Worm (Caenorhabditis elegans) whole organism, early embryonic: ENCODE measurements around the gene C14E2.11.

Experiments
- B0310.2 ChIP-seq: sonication (generic microtip); optimal IDR thresholded peaks from 2 replicates; lab custom pipeline; 2016; ENCODE audit warnings: mild to moderate bottlenecking, missing genetic modification characterization, missing compliant biosample characterization
- F13C5.2 ChIP-seq: sonication (generic microtip); optimal IDR thresholded peaks from 2 replicates; lab custom pipeline; 2017; ENCODE audit warnings: mild to moderate bottlenecking, missing genetic modification characterization, inconsistent platforms, missing compliant biosample characterization
- aly-1 ChIP-seq: sonication (generic microtip); optimal IDR thresholded peaks from 2 replicates; lab custom pipeline; 2016; ENCODE audit warnings: missing genetic modification characterization, missing compliant biosample characterization
- ama-1 ChIP-seq: fragments of 150-350 bp; optimal IDR thresholded peaks from 2 replicates; lab custom pipeline; 2014
- ceh-13 ChIP-seq: fragments of 200-800 bp; sonication (Bioruptor generic); optimal IDR thresholded peaks from 2 replicates; lab custom pipeline; 2018; ENCODE audit warnings: mild to moderate bottlenecking, missing genetic modification characterization, missing compliant biosample characterization
- ceh-36 ChIP-seq: sonication (generic microtip); optimal IDR thresholded peaks from 2 replicates; lab custom pipeline; 2016; ENCODE audit warnings: missing genetic modification characterization, inconsistent platforms, missing compliant biosample characterization
- ets-7 ChIP-seq: sonication (generic microtip); optimal IDR thresholded peaks from 2 replicates; lab custom pipeline; 2016; ENCODE audit warnings: missing genotype, missing genetic modification characterization, missing compliant biosample characterization
- flt-1 ChIP-seq: fragments of 200-800 bp; sonication (Bioruptor generic); IDR thresholded peaks from 2 replicates; pipeline ENCODE4 v1.3.6; 2022; ENCODE audit warnings: missing genetic modification characterization, missing compliant biosample characterization
- hmbx-1 ChIP-seq: sonication (generic microtip); optimal IDR thresholded peaks from 2 replicates; lab custom pipeline; 2016; ENCODE audit warnings: mild to moderate bottlenecking, missing genetic modification characterization, missing compliant biosample characterization
- hmg-4 ChIP-seq: fragments of 200-800 bp; sonication (Bioruptor generic); optimal IDR thresholded peaks from 2 replicates; lab custom pipeline; 2018; ENCODE audit warnings: mild to moderate bottlenecking, missing genetic modification characterization, missing compliant biosample characterization
- hnd-1 ChIP-seq: sonication (generic microtip); optimal IDR thresholded peaks from 2 replicates; lab custom pipeline; 2016; ENCODE audit warnings: missing genetic modification characterization, missing compliant biosample characterization
- pes-1 ChIP-seq: fragments of 200-800 bp; sonication (Bioruptor generic); IDR thresholded peaks from 2 replicates; pipeline ENCODE4 v1.3.6; 2022; ENCODE audit warnings: missing genetic modification reagents, missing genetic modification characterization, missing compliant biosample characterization
- scrt-1 ChIP-seq: fragments of 200-800 bp; sonication (Bioruptor generic); IDR thresholded peaks from 2 replicates; pipeline ENCODE4 v1.3.6; 2022; ENCODE audit warnings: missing genetic modification characterization, missing compliant biosample characterization
- sea-1 ChIP-seq: fragments of 200-800 bp; sonication (Bioruptor generic); conservative IDR thresholded peaks from 2 replicates; pipeline ENCODE4 v1.3.6; 2022; ENCODE audit warnings: missing genetic modification characterization, missing compliant biosample characterization
- tbx-11 ChIP-seq: fragments of 200-800 bp; sonication (Bioruptor generic); IDR thresholded peaks from 2 replicates; pipeline ENCODE4 v1.3.6; 2022; ENCODE audit warnings: missing genetic modification characterization, missing compliant biosample characterization
- tbx-37 ChIP-seq: fragments of 200-800 bp; sonication (Bioruptor generic); conservative IDR thresholded peaks from 2 replicates; pipeline ENCODE4 v1.3.6; 2022; ENCODE audit warnings: missing genetic modification reagents, missing genetic modification characterization, missing compliant biosample characterization
- tra-4 ChIP-seq: sonication (generic microtip); optimal IDR thresholded peaks from 2 replicates; lab custom pipeline; 2017; ENCODE audit warnings: missing genetic modification characterization, missing compliant biosample characterization

C14E2.11 gene

DNA sequence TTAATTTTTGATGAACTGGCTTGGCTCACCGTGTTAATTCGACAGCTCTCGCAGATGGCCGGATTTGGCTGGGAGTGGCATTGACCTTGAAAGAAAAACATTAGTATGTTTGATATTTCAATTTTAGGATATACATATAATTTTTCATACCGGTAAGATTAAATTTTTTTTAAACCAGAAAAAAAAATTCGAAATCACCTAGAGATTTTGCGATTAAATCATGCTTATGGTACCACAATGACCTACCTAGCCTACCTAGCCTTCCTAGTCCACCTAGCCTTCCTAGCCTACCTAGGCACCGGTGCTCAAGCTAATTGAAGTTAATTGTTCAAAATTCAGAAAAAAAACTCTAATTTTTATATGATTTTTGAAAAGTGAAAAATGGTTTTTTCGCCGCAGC, 10.2 kb downstream of the C14E2.11 start, which contains the start of gene C14E2.3:
Gene C14E2.3 (minus strand): TSS at position 101 of the 400 bp plus-strand sequence.
- TF ChIP-seq tbx-11 (GFP tag; lab: Robert Waterston, UW), result no peak
- no peak for TF ChIP-seq ets-7
- TF ChIP-seq scrt-1 (GFP tag; lab: Robert Waterston, UW), result no peak
- TF ChIP-seq F13C5.2 (tag; lab: Kevin White, UChicago), result no peak
- no peak for TF ChIP-seq ama-1
- TF ChIP-seq ceh-13, result no peak
- TF ChIP-seq pes-1 (GFP tag; lab: Robert Waterston, UW), result no peak
- no peak for TF ChIP-seq tbx-37 (GFP tag; lab: Robert Waterston, UW)
- TF ChIP-seq tra-4, result no peak
- TF ChIP-seq flt-1 (GFP tag; lab: Robert Waterston, UW), result no peak
- no peak for TF ChIP-seq hmg-4 (GFP tag; lab: Kevin White, UChicago)
- TF ChIP-seq ceh-36 (tag; lab: Kevin White, UChicago), result no peak
- no peak for TF ChIP-seq aly-1 (tag; lab: Kevin White, UChicago)
- TF ChIP-seq B0310.2 (tag; lab: Kevin White, UChicago), result no peak
- TF ChIP-seq hnd-1, result no peak
- TF ChIP-seq sea-1 (GFP tag; lab: Robert Waterston, UW), result no peak
- TF ChIP-seq hmbx-1, result no peak

DNA sequence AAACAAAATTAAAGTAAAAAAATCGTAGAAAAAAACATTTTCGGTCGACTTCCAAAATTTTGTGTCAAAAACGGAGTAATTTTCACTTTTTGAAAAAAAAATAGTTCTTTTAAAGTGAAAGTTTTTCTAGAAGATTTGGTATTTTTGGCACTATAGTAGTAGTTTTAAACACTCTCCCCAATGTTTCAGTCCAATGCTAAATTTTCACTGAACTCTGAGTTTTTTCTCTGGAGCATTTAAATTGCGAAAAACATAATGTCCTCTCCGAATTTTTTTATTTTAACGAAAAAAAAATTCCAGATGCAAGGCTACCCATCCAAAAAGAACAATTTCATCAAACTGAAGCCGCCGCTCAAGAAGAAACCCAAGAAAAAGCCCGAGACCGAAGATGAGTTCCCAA, 14.8 kb downstream of the C14E2.11 start, which contains the start of gene C14E2.7:
Gene C14E2.7 (plus strand): TSS at position 301 of the 400 bp plus-strand sequence.
- TF ChIP-seq B0310.2 (tag; lab: Kevin White, UChicago), result no peak

DNA sequence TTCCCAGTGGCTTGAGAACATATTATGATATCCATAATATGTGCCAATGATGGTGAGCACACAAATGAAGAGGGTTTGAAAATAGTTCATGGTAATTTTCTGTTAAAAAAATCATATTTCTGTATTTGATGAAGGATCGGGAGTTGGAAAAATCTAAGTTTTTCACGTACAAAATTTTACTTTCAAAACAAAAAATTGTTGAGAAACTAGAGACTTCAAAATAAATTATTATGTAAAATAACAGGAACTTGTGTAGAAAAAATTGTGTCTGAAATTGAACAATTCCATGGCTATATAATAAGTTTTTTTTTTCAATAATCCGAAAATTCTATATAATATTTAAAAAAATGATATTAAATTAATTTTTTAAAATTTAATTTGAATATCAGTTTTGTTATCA, 20.0 kb downstream of the C14E2.11 start, which contains the start of gene C14E2.4:
Gene C14E2.4 (minus strand): TSS at position 101 of the 400 bp plus-strand sequence.
- TF ChIP-seq tra-4 (no peak), tbx-37 (GFP tag; lab: Robert Waterston, UW) (no peak), tbx-11 (GFP tag; lab: Robert Waterston, UW) (no peak), sea-1 (GFP tag; lab: Robert Waterston, UW) (no peak), aly-1 (tag; lab: Kevin White, UChicago) (no peak), ceh-36 (tag; lab: Kevin White, UChicago) (no peak), pes-1 (GFP tag; lab: Robert Waterston, UW) (no peak)

DNA sequence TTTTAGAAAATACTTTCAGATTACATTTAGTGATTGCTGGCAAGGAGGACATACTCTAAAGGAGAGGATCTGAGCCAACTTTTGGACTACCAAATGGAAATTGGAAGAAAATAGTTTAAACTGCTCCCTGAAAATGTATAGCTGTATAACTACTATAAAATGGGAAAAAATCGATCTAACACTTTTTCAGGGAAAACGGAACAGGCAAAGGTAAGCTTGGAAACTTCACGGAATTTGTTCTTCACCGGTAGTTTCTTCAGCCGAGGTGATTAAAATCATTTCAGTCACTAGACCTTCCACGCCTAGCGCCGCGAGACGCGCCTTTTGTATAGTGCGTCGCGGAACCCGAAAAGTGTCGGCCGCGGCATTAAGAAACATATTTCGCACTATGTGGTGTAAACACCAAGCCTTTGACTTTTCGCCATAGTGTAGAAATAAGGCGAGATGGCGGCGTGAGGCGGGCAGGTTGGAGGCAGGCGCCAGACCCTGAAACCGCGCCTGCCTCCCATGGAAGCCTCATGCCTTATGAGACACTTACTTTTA, 24.1 kb downstream of the C14E2.11 start, which contains the start of gene C14E2.5:
Gene C14E2.5 (minus strand): TSS at position 51 of the 543 bp plus-strand sequence.
- no peak for TF ChIP-seq sea-1 (GFP tag; lab: Robert Waterston, UW)
- no peak for TF ChIP-seq pes-1 (GFP tag; lab: Robert Waterston, UW)
- TF ChIP-seq B0310.2 (tag; lab: Kevin White, UChicago), result no peak
- TF ChIP-seq scrt-1 (GFP tag; lab: Robert Waterston, UW), result no peak
- TF ChIP-seq ceh-36 (tag; lab: Kevin White, UChicago), result no peak
- no peak for TF ChIP-seq ama-1
- no peak for TF ChIP-seq F13C5.2 (tag; lab: Kevin White, UChicago)
- no peak for TF ChIP-seq ets-7
- TF ChIP-seq ceh-13, result no peak
- no peak for TF ChIP-seq tbx-11 (GFP tag; lab: Robert Waterston, UW)

DNA sequence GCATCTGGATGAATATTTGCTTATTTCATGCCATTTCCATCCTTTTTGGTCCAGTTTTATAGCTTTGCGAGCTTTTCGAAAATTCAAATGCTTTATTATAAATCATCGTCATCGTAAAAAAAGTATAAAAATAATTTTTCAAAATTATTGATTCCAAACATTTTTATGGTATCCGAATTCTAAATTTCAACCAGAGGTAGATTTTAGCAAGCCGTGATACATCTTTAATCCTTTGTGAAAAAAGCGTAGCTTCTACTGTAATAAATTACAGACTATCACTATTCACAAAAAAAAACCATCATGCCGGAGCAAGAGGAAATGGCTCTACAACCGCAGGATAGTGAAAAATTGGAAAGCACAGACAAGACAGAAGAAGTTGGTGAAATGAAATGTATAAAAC, 24.9 kb downstream of the C14E2.11 start, which contains the start of gene C14E2.1:
Gene C14E2.1 (plus strand): TSS at position 301 of the 400 bp plus-strand sequence.
- no peak for TF ChIP-seq aly-1 (tag; lab: Kevin White, UChicago)
- no peak for TF ChIP-seq tbx-11 (GFP tag; lab: Robert Waterston, UW)
- no peak for TF ChIP-seq hnd-1
- TF ChIP-seq hmg-4 (GFP tag; lab: Kevin White, UChicago), result no peak
- TF ChIP-seq ets-7, result no peak
- TF ChIP-seq sea-1 (GFP tag; lab: Robert Waterston, UW), result no peak
- TF ChIP-seq hmbx-1, result no peak
- TF ChIP-seq B0310.2 (tag; lab: Kevin White, UChicago), result no peak
- TF ChIP-seq pes-1 (GFP tag; lab: Robert Waterston, UW), result no peak
- no peak for TF ChIP-seq ama-1
- TF ChIP-seq ceh-13, result no peak
- TF ChIP-seq scrt-1 (GFP tag; lab: Robert Waterston, UW), result no peak

DNA sequence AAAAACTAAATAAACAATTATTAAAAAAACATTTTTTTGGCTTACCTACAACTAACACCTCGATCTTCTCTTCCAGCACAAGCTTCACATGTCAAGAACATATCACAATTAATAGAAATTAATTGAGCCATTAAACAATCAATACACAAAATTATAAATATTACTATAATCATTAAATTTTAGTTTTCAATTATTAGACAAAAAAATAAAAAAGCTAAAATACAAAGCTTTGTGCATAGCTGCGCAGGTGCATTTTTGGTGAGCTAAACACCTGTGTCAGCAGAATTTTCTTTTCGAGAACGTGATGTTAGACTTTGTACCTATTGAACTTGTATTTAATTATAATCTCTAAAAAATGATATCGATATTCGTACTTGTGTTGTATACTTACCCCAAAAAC, 28.7 kb downstream of the C14E2.11 start, which contains the start of gene C14E2.6:
Gene C14E2.6 (minus strand): TSS at position 101 of the 400 bp plus-strand sequence.
- TF ChIP-seq pes-1 (GFP tag; lab: Robert Waterston, UW) (no peak), tbx-37 (GFP tag; lab: Robert Waterston, UW) (no peak), hmbx-1 (no peak), ceh-36 (tag; lab: Kevin White, UChicago) (no peak), aly-1 (tag; lab: Kevin White, UChicago) (no peak), tra-4 (no peak), B0310.2 (tag; lab: Kevin White, UChicago) (no peak), F13C5.2 (tag; lab: Kevin White, UChicago) (no peak), flt-1 (GFP tag; lab: Robert Waterston, UW) (no peak), hnd-1 (no peak), scrt-1 (GFP tag; lab: Robert Waterston, UW) (no peak), tbx-11 (GFP tag; lab: Robert Waterston, UW) (no peak), sea-1 (GFP tag; lab: Robert Waterston, UW) (no peak), ets-7 (no peak), hmg-4 (GFP tag; lab: Kevin White, UChicago) (no peak)

DNA sequence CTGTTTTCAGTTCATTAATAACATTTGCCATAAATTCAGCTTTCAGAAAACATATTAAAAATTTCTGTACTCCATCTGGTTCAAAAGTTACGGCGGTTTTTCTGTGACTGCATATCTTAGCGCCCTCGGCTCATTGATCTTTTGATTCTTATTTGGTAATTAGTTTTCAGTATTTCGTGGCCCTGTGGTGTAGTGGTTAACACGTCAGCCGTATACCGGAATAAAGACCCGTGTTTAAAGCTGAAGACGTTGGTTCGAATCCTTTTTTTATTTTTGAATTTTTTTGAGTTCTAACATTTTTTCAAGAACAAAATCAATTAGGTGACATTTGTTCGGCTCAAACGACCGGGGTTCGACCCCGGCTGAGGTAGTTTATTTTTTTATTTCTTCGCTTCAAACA, 29.2 kb downstream of the C14E2.11 start:
- TF ChIP-seq tra-4 (no peak), tbx-11 (GFP tag; lab: Robert Waterston, UW) (no peak), tbx-37 (GFP tag; lab: Robert Waterston, UW) (no peak), hmg-4 (GFP tag; lab: Kevin White, UChicago) (no peak), sea-1 (GFP tag; lab: Robert Waterston, UW) (no peak), B0310.2 (tag; lab: Kevin White, UChicago) (no peak), ets-7 (no peak), aly-1 (tag; lab: Kevin White, UChicago) (no peak), hmbx-1 (no peak), pes-1 (GFP tag; lab: Robert Waterston, UW) (no peak), flt-1 (GFP tag; lab: Robert Waterston, UW) (no peak), ceh-36 (tag; lab: Kevin White, UChicago) (no peak), ceh-13 (no peak), scrt-1 (GFP tag; lab: Robert Waterston, UW) (no peak), F13C5.2 (tag; lab: Kevin White, UChicago) (no peak), hnd-1 (no peak), ama-1 (no peak)
